Fruit fly (Drosophila melanogaster) whole organism, embryonic: ENCODE results near the gene Prx2.

Experiments
- Adf1 ChIP-seq: fragments of 200-800 bp; sonication (Bioruptor generic); IDR thresholded peaks from 2 replicates; pipeline ENCODE4 v1.3.6; 2022; ENCODE audit warnings: missing biosample characterization, missing genetic modification characterization
- Awh ChIP-seq: fragments of 200-800 bp; sonication (Bioruptor generic); IDR thresholded peaks from 2 replicates; pipeline ENCODE4, ENCODE4 v1.3.6; 2022; ENCODE audit warnings: missing biosample characterization, missing genetic modification characterization
- Blimp-1 ChIP-seq: fragments of 200-800 bp; sonication (Bioruptor generic); optimal IDR thresholded peaks from 3 replicates; lab custom pipeline; 2018; ENCODE audit warnings: missing biosample characterization, missing genetic modification characterization, mild to moderate bottlenecking, moderate library complexity, missing genetic modification reagents
- CG10565 ChIP-seq: fragments of 200-800 bp; sonication (Bioruptor generic); optimal IDR thresholded peaks from 3 replicates; lab custom pipeline; 2016; ENCODE audit warnings: missing biosample characterization, mild to moderate bottlenecking, missing genetic modification characterization
- CG14667 ChIP-seq: fragments of 200-800 bp; sonication (Bioruptor generic); IDR thresholded peaks from 2 replicates; pipeline ENCODE4 v1.3.6; 2022; ENCODE audit warnings: missing biosample characterization, missing genetic modification characterization
- CG15269 ChIP-seq: fragments of 200-800 bp; sonication (Bioruptor generic); optimal IDR thresholded peaks from 2 replicates; lab custom pipeline; 2018; ENCODE audit warnings: missing biosample characterization, mild to moderate bottlenecking, missing genetic modification characterization, moderate library complexity
- CG1647 ChIP-seq: fragments of 200-800 bp; sonication (Bioruptor generic); optimal IDR thresholded peaks from 3 replicates; lab custom pipeline; 2016; ENCODE audit warnings: missing biosample characterization, missing genetic modification characterization
- CG16815 ChIP-seq: fragments of 200-800 bp; sonication (Bioruptor generic); optimal IDR thresholded peaks from 3 replicates; lab custom pipeline; 2017; ENCODE audit warnings: missing biosample characterization, mild to moderate bottlenecking, missing genetic modification characterization
- CG18599 ChIP-seq: fragments of 200-800 bp; sonication (Bioruptor generic); optimal IDR thresholded peaks from 3 replicates; lab custom pipeline; 2017; ENCODE audit warnings: missing biosample characterization, missing genetic modification characterization, mild to moderate bottlenecking, moderate library complexity, missing genetic modification reagents
- CG2120 ChIP-seq: fragments of 200-800 bp; sonication (Bioruptor generic); optimal IDR thresholded peaks from 3 replicates; lab custom pipeline; 2016; ENCODE audit warnings: missing biosample characterization, missing genetic modification characterization
- CG30431 ChIP-seq: fragments of 200-800 bp; sonication (Bioruptor generic); optimal IDR thresholded peaks from 2 replicates; lab custom pipeline; 2017; ENCODE audit warnings: missing biosample characterization, missing genetic modification characterization
- CG3065 ChIP-seq: fragments of 200-800 bp; sonication (Bioruptor generic); optimal IDR thresholded peaks from 2 replicates; lab custom pipeline; 2016; ENCODE audit warnings: missing biosample characterization, missing genetic modification characterization
- CG34376 ChIP-seq: fragments of 200-800 bp; sonication (Bioruptor generic); optimal IDR thresholded peaks from 2 replicates; lab custom pipeline; 2018; ENCODE audit warnings: missing biosample characterization, mild to moderate bottlenecking, missing genetic modification characterization
- CG4707 ChIP-seq: fragments of 200-800 bp; sonication (Bioruptor generic); optimal IDR thresholded peaks from 2 replicates; lab custom pipeline; 2018; ENCODE audit warnings: missing biosample characterization, mild to moderate bottlenecking, missing genetic modification characterization, moderate library complexity
- CG8089 ChIP-seq: fragments of 200-800 bp; sonication (Bioruptor generic); optimal IDR thresholded peaks from 3 replicates; lab custom pipeline; 2016; ENCODE audit warnings: missing biosample characterization, missing genetic modification characterization
- Dbx ChIP-seq: fragments of 200-800 bp; sonication (Bioruptor generic); IDR thresholded peaks from 3 replicates; pipeline ENCODE4 v1.3.6; 2022; ENCODE audit warnings: missing biosample characterization, missing genetic modification characterization
- Dek ChIP-seq: fragments of 200-800 bp; sonication (Bioruptor generic); optimal IDR thresholded peaks from 3 replicates; lab custom pipeline; 2019; ENCODE audit warnings: missing biosample characterization, mild to moderate bottlenecking, missing genetic modification characterization, moderate library complexity
- Eip74EF ChIP-seq, 2 experiments: fragments of 200-800 bp in 1 of 2; fragments of >200 bp in 1 of 2; sonication (Bioruptor generic) in 1 of 2; optimal IDR thresholded peaks; 2 replicates each; lab custom pipeline; 2017 to 2019; ENCODE audit warnings: missing biosample characterization in 2 of 2, missing genetic modification characterization in 2 of 2, mild to moderate bottlenecking in 1 of 2, moderate library complexity in 1 of 2
- Elba2 ChIP-seq: fragments of 200-800 bp; sonication (Bioruptor generic); optimal IDR thresholded peaks from 3 replicates; lab custom pipeline; 2016; ENCODE audit warnings: missing biosample characterization, missing genetic modification characterization
- Fer3 ChIP-seq: fragments of 200-800 bp; sonication (Bioruptor generic); optimal IDR thresholded peaks from 2 replicates; lab custom pipeline; 2018; ENCODE audit warnings: missing biosample characterization, mild to moderate bottlenecking, missing genetic modification characterization, moderate library complexity
- GATAe ChIP-seq: fragments of 200-800 bp; sonication (Bioruptor generic); conservative IDR thresholded peaks from 2 replicates; pipeline ENCODE4 v1.3.6; 2022; ENCODE audit warnings: missing biosample characterization, missing genetic modification characterization
- H15 ChIP-seq: fragments of 200-800 bp; sonication (Bioruptor generic); IDR thresholded peaks from 3 replicates; pipeline ENCODE4 v1.3.6; 2022; ENCODE audit warnings: missing biosample characterization, missing genetic modification characterization
- HHEX ChIP-seq: fragments of 200-800 bp; sonication (Bioruptor generic); optimal IDR thresholded peaks from 3 replicates; lab custom pipeline; 2017; ENCODE audit warnings: missing biosample characterization, mild to moderate bottlenecking, missing genetic modification characterization, missing genetic modification reagents
- HmgZ ChIP-seq: fragments of 200-800 bp; sonication (Bioruptor generic); optimal IDR thresholded peaks from 2 replicates; lab custom pipeline; 2018; ENCODE audit warnings: missing biosample characterization, mild to moderate bottlenecking, missing genetic modification characterization
- Hmr ChIP-seq: fragments of 200-800 bp; sonication (Bioruptor generic); optimal IDR thresholded peaks from 3 replicates; lab custom pipeline; 2017; ENCODE audit warnings: mild to moderate bottlenecking, missing biosample characterization, missing genetic modification reagents, missing genetic modification characterization
- MTF-1 ChIP-seq: fragments of 200-800 bp; sonication (Bioruptor generic); optimal IDR thresholded peaks from 2 replicates; lab custom pipeline; 2018; ENCODE audit warnings: missing biosample characterization, mild to moderate bottlenecking, missing genetic modification characterization, borderline replicate concordance
- Mad ChIP-seq: fragments of 200-800 bp; sonication (Bioruptor generic); optimal IDR thresholded peaks from 2 replicates; lab custom pipeline; 2016; ENCODE audit warnings: missing biosample characterization, missing genetic modification characterization
- Rfx ChIP-seq: fragments of 200-800 bp; sonication (Bioruptor generic); IDR thresholded peaks from 2 replicates; pipeline ENCODE4 v1.3.6; 2022; ENCODE audit warnings: missing biosample characterization, missing genetic modification characterization
- Sin3A ChIP-seq: fragments of >200 bp; optimal IDR thresholded peaks from 2 replicates; lab custom pipeline; 2018
- Sox100B ChIP-seq: fragments of 200-800 bp; sonication (Bioruptor generic); optimal IDR thresholded peaks from 3 replicates; lab custom pipeline; 2018; ENCODE audit warnings: missing biosample characterization, mild to moderate bottlenecking, missing genetic modification characterization
- Usf ChIP-seq: fragments of 200-800 bp; sonication (Bioruptor generic); optimal IDR thresholded peaks from 2 replicates; lab custom pipeline; 2017; ENCODE audit warnings: missing genotype, missing biosample characterization, missing genetic modification characterization
- ato ChIP-seq: fragments of 200-800 bp; sonication (Bioruptor generic); IDR thresholded peaks from 2 replicates; pipeline ENCODE4 v1.3.6; 2022; ENCODE audit warnings: missing biosample characterization, missing genetic modification characterization; ENCODE audit not compliant: partially characterized antibody
- bcd ChIP-seq: fragments of 200-800 bp; sonication (Bioruptor generic); optimal IDR thresholded peaks from 2 replicates; lab custom pipeline; 2017; ENCODE audit warnings: missing biosample characterization, mild to moderate bottlenecking, missing genetic modification characterization
- croc ChIP-seq: fragments of 200-800 bp; sonication (Bioruptor generic); conservative IDR thresholded peaks from 3 replicates; pipeline ENCODE4 v1.3.6; 2022; ENCODE audit warnings: missing biosample characterization, missing genetic modification characterization
- da ChIP-seq: fragments of 200-800 bp; sonication (Bioruptor generic); optimal IDR thresholded peaks from 2 replicates; lab custom pipeline; 2016; ENCODE audit warnings: missing biosample characterization, missing genetic modification characterization
- eyg ChIP-seq: fragments of 200-800 bp; sonication (Bioruptor generic); optimal IDR thresholded peaks from 3 replicates; lab custom pipeline; 2016; ENCODE audit warnings: missing biosample characterization, missing genetic modification characterization
- gcm2 ChIP-seq: fragments of 200-800 bp; sonication (Bioruptor generic); optimal IDR thresholded peaks from 2 replicates; lab custom pipeline; 2016; ENCODE audit warnings: missing biosample characterization, missing genetic modification characterization
- grn ChIP-seq: fragments of 200-800 bp; sonication (Bioruptor generic); optimal IDR thresholded peaks from 3 replicates; lab custom pipeline; 2017; ENCODE audit warnings: missing biosample characterization, missing genetic modification characterization
- lab ChIP-seq: fragments of 200-800 bp; sonication (Bioruptor generic); optimal IDR thresholded peaks from 3 replicates; lab custom pipeline; 2017; ENCODE audit warnings: missing biosample characterization, missing genetic modification characterization, mild to moderate bottlenecking, moderate library complexity, missing genetic modification reagents
- lilli ChIP-seq: fragments of 200-800 bp; sonication (Bioruptor generic); optimal IDR thresholded peaks from 3 replicates; lab custom pipeline; 2016; ENCODE audit warnings: missing biosample characterization, missing genetic modification characterization
- mirr ChIP-seq: fragments of 200-800 bp; sonication (Bioruptor generic); optimal IDR thresholded peaks from 3 replicates; lab custom pipeline; 2018; ENCODE audit warnings: missing biosample characterization, mild to moderate bottlenecking, missing genetic modification characterization
- pan ChIP-seq, 4 experiments: fragments of >200 bp in 3 of 4; fragments of 200-800 bp in 1 of 4; sonication (Bioruptor generic) in 1 of 4; optimal IDR thresholded peaks in 3 of 4; IDR thresholded peaks in 1 of 4; 2 replicates each; pipeline versions ENCODE4 v1.3.6 to Lab custom; 2017 to 2022; ENCODE audit warnings: missing biosample characterization in 2 of 4, missing genetic modification characterization in 2 of 4, mixed read lengths in 1 of 4
- pfk ChIP-seq: fragments of 200-800 bp; sonication (Bioruptor generic); optimal IDR thresholded peaks from 2 replicates; lab custom pipeline; 2018; ENCODE audit warnings: missing biosample characterization, mild to moderate bottlenecking, missing genetic modification characterization, moderate library complexity
- pita ChIP-seq: fragments of 200-800 bp; sonication (Bioruptor generic); optimal IDR thresholded peaks from 2 replicates; lab custom pipeline; 2017; ENCODE audit warnings: missing biosample characterization, mild to moderate bottlenecking, missing genetic modification characterization
- run ChIP-seq: fragments of 200-800 bp; sonication (Bioruptor generic); optimal IDR thresholded peaks from 3 replicates; lab custom pipeline; 2018; ENCODE audit warnings: missing biosample characterization, mild to moderate bottlenecking, missing genetic modification characterization
- shn ChIP-seq: fragments of 200-800 bp; sonication (Bioruptor generic); optimal IDR thresholded peaks from 3 replicates; lab custom pipeline; 2016; ENCODE audit warnings: missing biosample characterization, missing genetic modification characterization
- slp2 ChIP-seq: fragments of 200-800 bp; sonication (Bioruptor generic); optimal IDR thresholded peaks from 2 replicates; lab custom pipeline; 2016; ENCODE audit warnings: missing biosample characterization, missing genetic modification characterization
- so ChIP-seq: fragments of 200-800 bp; sonication (Bioruptor generic); IDR thresholded peaks from 3 replicates; pipeline ENCODE4 v1.3.6; 2022; ENCODE audit warnings: missing biosample characterization, missing genetic modification characterization
- tgo ChIP-seq: fragments of 200-800 bp; sonication (Bioruptor generic); IDR thresholded peaks from 3 replicates; pipeline ENCODE4 v1.3.6; 2022; ENCODE audit warnings: missing biosample characterization, missing genetic modification characterization
- toy ChIP-seq: fragments of 200-800 bp; sonication (Bioruptor generic); IDR thresholded peaks from 2 replicates; pipeline ENCODE4 v1.3.6; 2022; ENCODE audit warnings: missing biosample characterization, missing genetic modification characterization
- vnd ChIP-seq: fragments of 200-800 bp; sonication (Bioruptor generic); IDR thresholded peaks from 3 replicates; pipeline ENCODE4 v1.3.6; 2022; ENCODE audit warnings: missing biosample characterization, missing genetic modification characterization; ENCODE audit not compliant: partially characterized antibody

Gene Prx2

dm6 chrX:13310764-13311163 lies 18.9 kb upstream of the Prx2 start (continued):
- TF ChIP-seq mirr (peak; percentile 70), run (tag; lab: Kevin White, UChicago) (no peak), tgo (GFP tag; lab: Robert Waterston, UW) (no peak), CG4707 (GFP tag; lab: Kevin White, UChicago) (no peak), lab (GFP tag; lab: Kevin White, UChicago) (peak; percentile 63), so (GFP tag; lab: Robert Waterston, UW) (no peak), da (no peak), Hmr (GFP tag; lab: Kevin White, UChicago) (peak; percentile 26), CG16815 (GFP tag; lab: Kevin White, UChicago) (no peak), lilli (GFP tag; lab: Kevin White, UChicago) (no peak), Dbx (GFP tag; lab: Robert Waterston, UW) (0 out of 3 replicates have a peak, but pooled peaks have one; percentile 34), HHEX (GFP tag; lab: Kevin White, UChicago) (peak; percentile 3), slp2 (no peak), grn (GFP tag; lab: Kevin White, UChicago) (peak; percentile 85), Awh (GFP tag; lab: Robert Waterston, UW) (0 out of 2 replicates have a peak, but pooled peaks have one; percentile 20), Sox100B (GFP tag; lab: Kevin White, UChicago) (no peak), Rfx (GFP tag; lab: Robert Waterston, UW) (no peak; the same call in 1 of the 2 replicates), Mad (GFP tag; lab: Kevin White, UChicago) (no peak), gcm2 (GFP tag; lab: Kevin White, UChicago) (no peak), GATAe (GFP tag; lab: Robert Waterston, UW) (peak; percentile 84), bcd (GFP tag; lab: Kevin White, UChicago) (no peak), Adf1 (peak; percentile 27; the same call in 1 of the 2 replicates), H15 (no peak), CG8089 (GFP tag; lab: Kevin White, UChicago) (no peak), Dek (tag; lab: Kevin White, UChicago) (no peak), toy (GFP tag; lab: Robert Waterston, UW) (no peak), HmgZ (peak; percentile 25), CG3065 (GFP tag; lab: Kevin White, UChicago) (no peak), Blimp-1 (no peak), CG14667 (GFP tag; lab: Robert Waterston, UW) (no peak), pita (GFP tag; lab: Kevin White, UChicago) (no peak), CG15269 (tag; lab: Kevin White, UChicago) (peak; percentile 18), pfk (GFP tag; lab: Kevin White, UChicago) (peak; percentile 17), ato (GFP tag; lab: Robert Waterston, UW) (no peak), pan (optimal IDR thresholded peaks at IDR 0.05; lab: Kevin White, UChicago) (no peak), pan (GFP tag; optimal IDR thresholded peaks at IDR 0.05 in 1 of 2, IDR thresholded peaks at IDR 0.05 in 1 of 2) (peak in 1 of 2 experiments; percentile 36), Sin3A (lab: Kevin White, UChicago) (no peak), shn (no peak), CG10565 (GFP tag; lab: Kevin White, UChicago) (no peak), Usf (GFP tag; lab: Kevin White, UChicago) (no peak), Fer3 (no peak), CG2120 (no peak), MTF-1 (GFP tag; lab: Kevin White, UChicago) (no peak), eyg (GFP tag; lab: Kevin White, UChicago) (no peak), Elba2 (GFP tag; lab: Kevin White, UChicago) (no peak), CG30431 (GFP tag; lab: Kevin White, UChicago) (no peak), CG18599 (GFP tag; lab: Kevin White, UChicago) (peak; percentile 35), vnd (no peak), croc (GFP tag; lab: Robert Waterston, UW) (no peak), CG34376 (peak; percentile 25), CG1647 (no peak), Eip74EF (GFP tag; optimal IDR thresholded peaks at IDR 0.05; lab: Kevin White, UChicago) (no peak)
